Fruit fly (Drosophila melanogaster) whole organism, embryonic: ENCODE data around the gene CG5191.

Experiments used
- Abd-B ChIP-seq: fragments of 200-800 bp; sonication (Bioruptor generic); optimal IDR thresholded peaks from 2 replicates; lab custom pipeline; 2018; ENCODE audit warnings: missing biosample characterization, mild to moderate bottlenecking, missing genetic modification characterization, moderate library complexity
- Aef1 ChIP-seq: fragments of 200-800 bp; sonication (Bioruptor generic); IDR thresholded peaks from 3 replicates; pipeline ENCODE4 v1.3.6; 2022; ENCODE audit warnings: missing biosample characterization, missing genetic modification characterization
- CG10366 ChIP-seq: fragments of 200-800 bp; sonication (Bioruptor generic); IDR thresholded peaks from 2 replicates; pipeline ENCODE4 v1.3.6; 2022; ENCODE audit warnings: missing biosample characterization, missing genetic modification characterization
- CG12942 ChIP-seq: fragments of 200-800 bp; sonication (Bioruptor generic); optimal IDR thresholded peaks from 3 replicates; lab custom pipeline; 2016; ENCODE audit warnings: missing biosample characterization, missing genetic modification characterization
- CG14667 ChIP-seq: fragments of 200-800 bp; sonication (Bioruptor generic); IDR thresholded peaks from 2 replicates; pipeline ENCODE4 v1.3.6; 2022; ENCODE audit warnings: missing biosample characterization, missing genetic modification characterization
- CG15514 ChIP-seq: fragments of 200-800 bp; sonication (Bioruptor generic); optimal IDR thresholded peaks from 3 replicates; lab custom pipeline; 2017; ENCODE audit warnings: missing biosample characterization, missing genetic modification characterization, mild to moderate bottlenecking, moderate library complexity, missing genetic modification reagents
- CG1832 ChIP-seq: fragments of 200-800 bp; sonication (Bioruptor generic); optimal IDR thresholded peaks from 2 replicates; lab custom pipeline; 2017; ENCODE audit warnings: missing biosample characterization, mild to moderate bottlenecking, missing genetic modification characterization, inconsistent platforms
- CG18619 ChIP-seq: fragments of 200-800 bp; sonication (Bioruptor generic); optimal IDR thresholded peaks from 3 replicates; lab custom pipeline; 2017; ENCODE audit warnings: missing biosample characterization, mild to moderate bottlenecking, missing genetic modification characterization
- CG30020 ChIP-seq: fragments of 200-800 bp; optimal IDR thresholded peaks from 2 replicates; lab custom pipeline; 2019; ENCODE audit warnings: missing biosample characterization, mild to moderate bottlenecking, missing genetic modification characterization, moderate library complexity
- CG31388 ChIP-seq: fragments of 200-800 bp; sonication (Bioruptor generic); optimal IDR thresholded peaks from 2 replicates; lab custom pipeline; 2016; ENCODE audit warnings: missing biosample characterization, missing genetic modification characterization
- CG3726 ChIP-seq: fragments of 200-800 bp; sonication (Bioruptor generic); IDR thresholded peaks from 3 replicates; pipeline ENCODE4, ENCODE4 v1.3.6; 2022; ENCODE audit warnings: missing biosample characterization, missing genetic modification characterization
- CG4328 ChIP-seq: fragments of 200-800 bp; sonication (Bioruptor generic); optimal IDR thresholded peaks from 3 replicates; lab custom pipeline; 2017; ENCODE audit warnings: missing biosample characterization, missing genetic modification reagents, missing genetic modification characterization
- CG4360 ChIP-seq: fragments of 200-800 bp; sonication (Bioruptor generic); IDR thresholded peaks from 2 replicates; pipeline ENCODE4 v1.3.6; 2022; ENCODE audit warnings: missing biosample characterization, missing genetic modification characterization
- CG4404 ChIP-seq: fragments of 200-800 bp; sonication (Bioruptor generic); IDR thresholded peaks from 2 replicates; pipeline ENCODE4 v1.3.6; 2022; ENCODE audit warnings: missing biosample characterization, missing genetic modification characterization
- CG4730 ChIP-seq: fragments of 200-800 bp; sonication (Bioruptor generic); IDR thresholded peaks from 2 replicates; pipeline ENCODE4 v1.3.6; 2022; ENCODE audit warnings: missing biosample characterization, missing genetic modification characterization
- CG5180 ChIP-seq: fragments of 200-800 bp; sonication (Bioruptor generic); optimal IDR thresholded peaks from 3 replicates; lab custom pipeline; 2017; ENCODE audit warnings: missing biosample characterization, missing genetic modification characterization, mild to moderate bottlenecking, moderate library complexity, missing genetic modification reagents
- CG7372 ChIP-seq: fragments of 200-800 bp; sonication (Bioruptor generic); IDR thresholded peaks from 2 replicates; pipeline ENCODE4 v1.3.6; 2022; ENCODE audit warnings: missing biosample characterization, missing genetic modification characterization
- CG9932 ChIP-seq: fragments of 200-800 bp; sonication (Bioruptor generic); IDR thresholded peaks from 2 replicates; pipeline ENCODE4 v1.3.6; 2022; ENCODE audit warnings: missing biosample characterization, missing genetic modification characterization
- CHES-1-like ChIP-seq: fragments of 200-800 bp; sonication (Bioruptor generic); optimal IDR thresholded peaks from 2 replicates; lab custom pipeline; 2016; ENCODE audit warnings: missing biosample characterization, missing genetic modification characterization
- Ets97D ChIP-seq: fragments of 200-800 bp; sonication (Bioruptor generic); optimal IDR thresholded peaks from 3 replicates; lab custom pipeline; 2016; ENCODE audit warnings: missing biosample characterization, missing genetic modification characterization
- Meics ChIP-seq: fragments of 200-800 bp; sonication (Bioruptor generic); optimal IDR thresholded peaks from 2 replicates; lab custom pipeline; 2017; ENCODE audit warnings: missing biosample characterization, mild to moderate bottlenecking, missing genetic modification characterization
- Myb ChIP-seq: fragments of 200-800 bp; sonication (Bioruptor generic); optimal IDR thresholded peaks from 2 replicates; lab custom pipeline; 2016; ENCODE audit warnings: missing biosample characterization, missing genetic modification characterization
- NFAT ChIP-seq: fragments of 200-800 bp; sonication (Bioruptor generic); IDR thresholded peaks from 2 replicates; pipeline ENCODE4 v1.3.6; 2022; ENCODE audit warnings: missing biosample characterization, missing genetic modification characterization
- Neu2 ChIP-seq: fragments of 200-800 bp; sonication (Bioruptor generic); optimal IDR thresholded peaks from 3 replicates; lab custom pipeline; 2016; ENCODE audit warnings: missing biosample characterization, missing genetic modification characterization, borderline replicate concordance
- PHDP ChIP-seq: fragments of 200-800 bp; sonication (Bioruptor generic); optimal IDR thresholded peaks from 3 replicates; lab custom pipeline; 2018; ENCODE audit warnings: missing biosample characterization, mild to moderate bottlenecking, missing genetic modification characterization, moderate library complexity
- Ravus ChIP-seq: fragments of 200-800 bp; sonication (Bioruptor generic); IDR thresholded peaks from 2 replicates; pipeline ENCODE4 v1.3.6; 2022; ENCODE audit warnings: missing biosample characterization, missing genetic modification characterization
- Rx ChIP-seq: fragments of 200-800 bp; sonication (Bioruptor generic); IDR thresholded peaks from 2 replicates; pipeline ENCODE4 v1.3.6; 2022; ENCODE audit warnings: missing biosample characterization, missing genetic modification characterization
- Side ChIP-seq: fragments of 200-800 bp; sonication (Bioruptor generic); optimal IDR thresholded peaks from 2 replicates; lab custom pipeline; 2016; ENCODE audit warnings: missing biosample characterization, missing genetic modification characterization
- Ssrp ChIP-seq: fragments of 200-800 bp; sonication (Bioruptor generic); optimal IDR thresholded peaks from 2 replicates; lab custom pipeline; 2018; ENCODE audit warnings: missing biosample characterization, mild to moderate bottlenecking, missing genetic modification characterization, moderate library complexity
- ase ChIP-seq: fragments of 200-800 bp; sonication (Bioruptor generic); IDR thresholded peaks from 3 replicates; pipeline ENCODE4 v1.3.6; 2022; ENCODE audit warnings: missing biosample characterization, missing genetic modification characterization
- ato ChIP-seq: fragments of 200-800 bp; sonication (Bioruptor generic); IDR thresholded peaks from 2 replicates; pipeline ENCODE4 v1.3.6; 2022; ENCODE audit warnings: missing biosample characterization, missing genetic modification characterization; ENCODE audit not compliant: partially characterized antibody
- crol ChIP-seq: fragments of 200-800 bp; sonication (Bioruptor generic); IDR thresholded peaks from 2 replicates; pipeline ENCODE4 v1.3.6; 2022; ENCODE audit warnings: missing biosample characterization, missing genetic modification characterization
- dpn ChIP-seq, 2 experiments: fragments of 200-800 bp; sonication (Bioruptor generic); optimal IDR thresholded peaks; 3 replicates each; lab custom pipeline; 2016; ENCODE audit warnings: missing biosample characterization in 2 of 2, missing genetic modification characterization in 2 of 2
- eve ChIP-seq, 2 experiments: fragments of >200 bp; optimal IDR thresholded peaks; 2 replicates each; lab custom pipeline; 2017; ENCODE audit warnings: missing biosample characterization in 2 of 2, missing genetic modification characterization in 2 of 2
- fu2 ChIP-seq: fragments of 200-800 bp; sonication (Bioruptor generic); optimal IDR thresholded peaks from 2 replicates; lab custom pipeline; 2016; ENCODE audit warnings: missing biosample characterization, missing genetic modification characterization
- gsb ChIP-seq: fragments of 200-800 bp; sonication (Bioruptor generic); IDR thresholded peaks from 2 replicates; pipeline ENCODE4 v1.3.6; 2022; ENCODE audit warnings: missing biosample characterization, missing genetic modification characterization
- lbe ChIP-seq: fragments of 200-800 bp; sonication (Bioruptor generic); optimal IDR thresholded peaks from 2 replicates; lab custom pipeline; 2016; ENCODE audit warnings: missing biosample characterization, mild to moderate bottlenecking, missing genetic modification characterization
- lov ChIP-seq, 2 experiments: fragments of 200-800 bp in 1 of 2; fragments of >200 bp in 1 of 2; sonication (Bioruptor generic) in 1 of 2; IDR thresholded peaks in 1 of 2; optimal IDR thresholded peaks in 1 of 2; 2 replicates in 1 of 2; 3 replicates in 1 of 2; pipeline versions ENCODE4 v1.3.6 to Lab custom; 2017 to 2022; ENCODE audit warnings: missing biosample characterization in 1 of 2, missing genetic modification characterization in 1 of 2
- maf-S ChIP-seq: fragments of 200-800 bp; sonication (Bioruptor generic); optimal IDR thresholded peaks from 2 replicates; lab custom pipeline; 2016; ENCODE audit warnings: missing biosample characterization, missing genetic modification characterization
- nau ChIP-seq: fragments of 200-800 bp; sonication (Bioruptor generic); optimal IDR thresholded peaks from 3 replicates; lab custom pipeline; 2017; ENCODE audit warnings: missing biosample characterization, mild to moderate bottlenecking, missing genetic modification characterization, missing genetic modification reagents
- nmo ChIP-seq: fragments of 200-800 bp; sonication (Bioruptor generic); optimal IDR thresholded peaks from 2 replicates; lab custom pipeline; 2018; ENCODE audit warnings: missing biosample characterization, mild to moderate bottlenecking, missing genetic modification characterization, moderate library complexity
- nom ChIP-seq: fragments of 200-800 bp; sonication (Bioruptor generic); optimal IDR thresholded peaks from 2 replicates; lab custom pipeline; 2017; ENCODE audit warnings: missing biosample characterization, missing genetic modification characterization, mild to moderate bottlenecking, moderate library complexity, missing genetic modification reagents
- pan ChIP-seq, 4 experiments: fragments of >200 bp in 3 of 4; fragments of 200-800 bp in 1 of 4; sonication (Bioruptor generic) in 1 of 4; optimal IDR thresholded peaks in 3 of 4; IDR thresholded peaks in 1 of 4; 2 replicates each; pipeline versions ENCODE4 v1.3.6 to Lab custom; 2017 to 2022; ENCODE audit warnings: missing biosample characterization in 2 of 4, missing genetic modification characterization in 2 of 4, mixed read lengths in 1 of 4
- ranshi ChIP-seq: fragments of 200-800 bp; sonication (Bioruptor generic); IDR thresholded peaks from 2 replicates; pipeline ENCODE4 v1.3.6; 2022; ENCODE audit warnings: missing biosample characterization, missing genetic modification characterization
- schlank ChIP-seq: fragments of 200-800 bp; sonication (Bioruptor generic); optimal IDR thresholded peaks from 2 replicates; lab custom pipeline; 2018; ENCODE audit warnings: missing biosample characterization, mild to moderate bottlenecking, missing genetic modification characterization
- sens ChIP-seq: fragments of 200-800 bp; sonication (Bioruptor generic); peaks from one replicate; lab custom pipeline; 2016; ENCODE audit warnings: missing biosample characterization, missing genetic modification characterization
- tx ChIP-seq: fragments of 200-800 bp; sonication (Bioruptor generic); optimal IDR thresholded peaks from 2 replicates; lab custom pipeline; 2016; ENCODE audit warnings: missing biosample characterization, missing genetic modification characterization

Gene CG5191

DNA sequence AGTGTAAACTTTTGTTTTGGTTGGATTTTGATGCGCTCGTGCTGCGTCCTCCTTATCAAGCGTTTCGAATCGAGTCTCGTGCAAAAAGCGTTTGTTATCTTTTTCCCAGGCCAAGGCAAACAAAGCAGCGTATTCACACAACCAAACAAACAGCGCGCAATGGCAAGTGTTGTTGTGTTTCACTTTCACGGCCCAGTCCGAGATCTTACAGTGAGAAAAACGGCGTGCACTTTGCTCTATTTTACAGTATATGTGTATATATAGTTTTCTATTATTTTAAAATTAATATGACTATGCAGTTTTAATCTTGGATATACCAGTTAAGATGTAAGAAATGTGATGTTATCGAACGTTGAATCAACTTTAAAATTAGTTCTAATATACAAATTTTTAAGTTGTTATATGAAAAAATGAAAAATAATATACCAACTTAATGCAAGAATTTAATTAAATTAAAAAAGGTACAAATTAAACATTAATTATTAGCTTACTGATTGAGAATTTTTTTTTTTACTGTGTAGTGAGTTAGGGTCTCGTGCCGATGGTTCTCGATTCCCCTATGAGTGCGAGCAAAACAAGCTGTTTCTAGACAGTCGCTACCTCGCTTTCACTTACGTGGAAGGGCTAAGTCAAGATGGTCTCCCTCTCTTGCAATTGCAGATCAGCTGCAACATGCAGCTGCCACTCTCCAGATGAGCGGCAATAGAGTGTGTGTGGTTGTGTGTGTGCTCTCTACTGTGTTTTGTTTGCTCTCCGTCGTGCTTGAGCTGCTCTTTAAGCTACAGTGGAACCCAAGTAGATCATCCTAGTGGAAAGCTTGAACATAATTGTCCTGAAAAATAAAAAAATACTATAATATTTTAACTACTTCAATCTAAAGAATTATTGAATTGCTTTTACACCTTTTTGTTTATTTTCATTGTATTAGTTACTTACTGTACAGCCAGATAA lies 33.8 kb downstream of the CG5191 start (continued):
- TF ChIP-seq nmo (GFP tag; lab: Kevin White, UChicago) (peak; percentile 98), nom (GFP tag; lab: Kevin White, UChicago) (peak; percentile 88), CG31388 (GFP tag; lab: Kevin White, UChicago) (peak; percentile 55), CG14667 (GFP tag; lab: Robert Waterston, UW) (peak; percentile 79), eve (GFP tag; optimal IDR thresholded peaks at IDR 0.05; lab: Kevin White, UChicago) (no peak), lov (optimal IDR thresholded peaks at IDR 0.05; lab: Kevin White, UChicago) (no peak), lov (GFP tag; IDR thresholded peaks at IDR 0.05; lab: Robert Waterston, UW) (0 out of 3 replicates have a peak, but pooled peaks have one; percentile 15), CG7372 (peak; percentile 63), sens (GFP tag; lab: Kevin White, UChicago) (peak; percentile 92), NFAT (GFP tag; lab: Robert Waterston, UW) (0 out of 2 replicates have a peak, but pooled peaks have one; percentile 8), nau (GFP tag; lab: Kevin White, UChicago) (peak; percentile 51), ase (GFP tag; lab: Robert Waterston, UW) (peak; percentile 58; the same call in 2 of the 3 replicates), Myb (GFP tag; lab: Kevin White, UChicago) (no peak), ranshi (GFP tag; lab: Robert Waterston, UW) (peak; percentile 73), CG4360 (GFP tag; lab: Robert Waterston, UW) (peak; percentile 68), pan (optimal IDR thresholded peaks at IDR 0.05; lab: Kevin White, UChicago) (no peak), pan (GFP tag; optimal IDR thresholded peaks at IDR 0.05 in 1 of 2, IDR thresholded peaks at IDR 0.05 in 1 of 2) (peak in 1 of 2 experiments; percentile 82), Rx (GFP tag; lab: Robert Waterston, UW) (0 out of 2 replicates have a peak, but pooled peaks have one; percentile 32), CG1832 (peak; percentile 59), fu2 (GFP tag; lab: Kevin White, UChicago) (no peak), Ssrp (tag; lab: Kevin White, UChicago) (peak; percentile 96), CG9932 (GFP tag; lab: Robert Waterston, UW) (no peak), CHES-1-like (GFP tag; lab: Kevin White, UChicago) (no peak), tx (GFP tag; lab: Kevin White, UChicago) (no peak), Neu2 (no peak), CG4730 (GFP tag; lab: Robert Waterston, UW) (peak; percentile 52), CG3726 (peak; percentile 52; the same call in 2 of the 3 replicates), maf-S (GFP tag; lab: Kevin White, UChicago) (no peak), CG4404 (peak; percentile 81), CG5180 (GFP tag; lab: Kevin White, UChicago) (peak; percentile 77), CG10366 (GFP tag; lab: Robert Waterston, UW) (peak; percentile 71), PHDP (tag; lab: Kevin White, UChicago) (peak; percentile 93), Abd-B (GFP tag; lab: Kevin White, UChicago) (peak; percentile 92), dpn (GFP tag; optimal IDR thresholded peaks at IDR 0.05; lab: Kevin White, UChicago) (peak in 1 of 2 experiments; percentile 77), crol (GFP tag; lab: Robert Waterston, UW) (no peak), CG15514 (peak; percentile 42), gsb (GFP tag; lab: Robert Waterston, UW) (peak; percentile 22), Ravus (peak; percentile 66), lbe (GFP tag; lab: Kevin White, UChicago) (peak; percentile 59), Meics (GFP tag; lab: Kevin White, UChicago) (peak; percentile 87), Ets97D (peak; percentile 29), ato (GFP tag; lab: Robert Waterston, UW) (no peak), schlank (tag; lab: Kevin White, UChicago) (peak; percentile 20), CG12942 (GFP tag; lab: Kevin White, UChicago) (peak; percentile 62), Aef1 (GFP tag; lab: Robert Waterston, UW) (peak; percentile 74), Side (GFP tag; lab: Kevin White, UChicago) (peak; percentile 27), CG4328 (GFP tag; lab: Kevin White, UChicago) (peak; percentile 83), CG18619 (GFP tag; lab: Kevin White, UChicago) (peak; percentile 85), CG30020 (tag; lab: Kevin White, UChicago) (peak; percentile 72)
